Fruit fly (Drosophila melanogaster): ENCODE measurements around the gene CG13010.

CG13010 gene

DNA sequence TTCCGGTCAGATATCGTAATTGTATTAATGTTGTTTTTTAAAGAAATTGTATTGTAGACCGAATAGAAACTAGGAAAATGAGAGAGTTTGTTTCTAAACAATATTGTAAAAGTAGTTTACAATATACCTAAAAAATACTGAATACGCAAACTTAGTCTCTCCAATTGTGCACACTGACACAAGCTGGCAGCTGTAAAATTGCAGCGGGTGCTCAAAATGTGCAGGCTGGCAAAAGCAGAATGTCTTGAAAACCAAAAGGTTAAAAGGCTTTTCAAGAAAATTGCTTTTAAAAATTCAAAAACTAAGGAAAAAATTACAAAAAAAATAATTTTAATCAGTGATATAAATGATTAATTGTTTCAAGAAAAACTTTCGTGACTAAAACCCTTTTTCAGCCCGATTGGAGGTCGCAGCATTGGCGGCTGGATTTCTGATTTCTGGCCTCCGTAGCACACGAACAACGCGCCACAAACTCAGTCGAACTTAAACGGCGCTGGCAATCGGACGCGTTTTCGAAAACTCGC lies 17.0 kb upstream of the CG13010 start, which contains the start of gene CG4678 (continued):
- TF ChIP-seq CG14710 (tag; optimal IDR thresholded peaks at IDR 0.05) (peak; percentile 23), row (GFP tag; IDR thresholded peaks at IDR 0.05) (0 out of 3 replicates have a peak, but pooled peaks have one; percentile 20), CG33213 (GFP tag; optimal IDR thresholded peaks at IDR 0.05) (peak; percentile 58), Myb (GFP tag; optimal IDR thresholded peaks at IDR 0.05) (peak; percentile 52), BEAF-32 (GFP tag; optimal IDR thresholded peaks at IDR 0.05) (peak; percentile 28), CG9797 (GFP tag; optimal IDR thresholded peaks at IDR 0.05) (peak; percentile 22), CG12659 (GFP tag; optimal IDR thresholded peaks at IDR 0.05) (peak; percentile 36), Jarid2 (GFP tag; optimal IDR thresholded peaks at IDR 0.05) (peak; percentile 29), MBD-R2 (GFP tag; IDR thresholded peaks at IDR 0.05) (peak; percentile 35; the same call in 1 of the 2 replicates), CG42726 (GFP tag; IDR thresholded peaks at IDR 0.05; ENCODE audit: partially characterized antibody) (peak; percentile 51; the same call in 1 of the 2 replicates), CG6254 (GFP tag; optimal IDR thresholded peaks at IDR 0.05) (peak; percentile 14), Sin3A (optimal IDR thresholded peaks at IDR 0.05) (no peak), CG2712 (tag; optimal IDR thresholded peaks at IDR 0.05) (peak; percentile 5), Trl (optimal IDR thresholded peaks at IDR 0.05) (no peak), Trl (GFP tag; optimal IDR thresholded peaks at IDR 0.05) (no peak), trem (tag; optimal IDR thresholded peaks at IDR 0.05) (peak; percentile 17), CG2199 (GFP tag; IDR thresholded peaks at IDR 0.05) (peak; percentile 79; the same call in 2 of the 3 replicates), CG7357 (GFP tag; IDR thresholded peaks at IDR 0.05) (no peak), CoRest (tag; optimal IDR thresholded peaks at IDR 0.05) (peak; percentile 42), Ets97D (GFP tag; optimal IDR thresholded peaks at IDR 0.05) (peak; percentile 52), HLH54F (GFP tag; optimal IDR thresholded peaks at IDR 0.05) (no peak), CG33557 (GFP tag; optimal IDR thresholded peaks at IDR 0.05) (no peak), E2f2 (GFP tag; IDR thresholded peaks at IDR 0.05) (peak; percentile 89), CG18011 (GFP tag; optimal IDR thresholded peaks at IDR 0.05) (peak; percentile 99), Dp (GFP tag; optimal IDR thresholded peaks at IDR 0.05) (peak; percentile 83), CG9932 (GFP tag; IDR thresholded peaks at IDR 0.05) (0 out of 2 replicates have a peak, but pooled peaks have one; percentile 12), ewg (GFP tag; optimal IDR thresholded peaks at IDR 0.05) (peak; percentile 0), CG1603 (tag; optimal IDR thresholded peaks at IDR 0.05) (peak; percentile 49), Hr51 (GFP tag; optimal IDR thresholded peaks at IDR 0.05) (peak in 1 of 2 experiments; percentile 12), pzg (GFP tag; optimal IDR thresholded peaks at IDR 0.05) (peak; percentile 64), CG3407 (GFP tag; optimal IDR thresholded peaks at IDR 0.05) (no peak), phol (tag; optimal IDR thresholded peaks at IDR 0.05) (peak; percentile 19), nmo (GFP tag; optimal IDR thresholded peaks at IDR 0.05) (peak; percentile 20), ssp (GFP tag; IDR thresholded peaks at IDR 0.05) (peak; percentile 31; the same call in 1 of the 2 replicates), Abd-B (GFP tag; optimal IDR thresholded peaks at IDR 0.05) (peak; percentile 44), CG11504 (tag; optimal IDR thresholded peaks at IDR 0.05) (peak; percentile 51), stwl (tag; optimal IDR thresholded peaks at IDR 0.05) (peak; percentile 90), Stat92E (GFP tag; optimal IDR thresholded peaks at IDR 0.05) (no peak), CG7839 (tag; optimal IDR thresholded peaks at IDR 0.05) (no peak), HmgD (GFP tag; optimal IDR thresholded peaks at IDR 0.05) (peak; percentile 43), Rfx (GFP tag; IDR thresholded peaks at IDR 0.05) (peak; percentile 26; the same call in 1 of the 2 replicates), Opbp (GFP tag; IDR thresholded peaks at IDR 0.05; ENCODE audit: partially characterized antibody) (peak; percentile 52; the same call in 2 of the 3 replicates), CG15514 (GFP tag; optimal IDR thresholded peaks at IDR 0.05) (peak; percentile 24), CTCF (GFP tag; optimal IDR thresholded peaks at IDR 0.05) (peak; percentile 56), Ets65A (GFP tag) (peak; percentile 93), CG9609 (GFP tag; optimal IDR thresholded peaks at IDR 0.05) (peak; percentile 6), mam (GFP tag; optimal IDR thresholded peaks at IDR 0.05) (peak; percentile 1)

Measured in whole organism, embryonic.